Fruit fly (Drosophila melanogaster): ENCODE data around the gene CG31268.

DNA sequence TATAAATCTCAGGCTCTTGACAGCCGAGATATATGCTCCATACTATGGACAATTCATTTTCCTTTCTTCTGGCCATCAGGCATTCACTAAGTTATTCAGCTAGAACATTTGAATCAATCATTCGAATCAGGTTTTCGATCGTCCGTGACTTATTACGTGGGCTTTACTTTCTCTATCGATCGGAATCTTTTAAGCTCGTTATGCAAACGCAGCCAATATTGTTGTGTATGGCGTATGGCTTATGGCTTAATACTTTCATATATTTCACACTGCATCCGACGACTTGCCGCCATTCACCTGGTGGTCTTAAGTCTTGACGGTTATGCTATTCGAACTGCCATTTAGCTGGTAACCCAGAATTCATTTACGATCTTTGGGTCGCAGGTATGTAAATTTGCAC lies 15.4 kb upstream of the CG31268 start:
- TF ChIP-seq CG11762 (GFP tag; optimal IDR thresholded peaks at IDR 0.05; ENCODE audit: insufficient read depth) (no peak), Gug (GFP tag; IDR thresholded peaks at IDR 0.05) (no peak), CG16779 (tag; optimal IDR thresholded peaks at IDR 0.05) (no peak), CG4318 (GFP tag; optimal IDR thresholded peaks at IDR 0.05) (no peak), ss (GFP tag; optimal IDR thresholded peaks at IDR 0.05) (no peak), spab (GFP tag; optimal IDR thresholded peaks at IDR 0.05) (no peak), fd59A (GFP tag; optimal IDR thresholded peaks at IDR 0.05) (no peak), Met (GFP tag; optimal IDR thresholded peaks at IDR 0.05) (no peak), achi (GFP tag; optimal IDR thresholded peaks at IDR 0.05) (no peak), CG6792 (GFP tag; optimal IDR thresholded peaks at IDR 0.05) (no peak), salr (GFP tag; optimal IDR thresholded peaks at IDR 0.05) (no peak), CG6854 (GFP tag; optimal IDR thresholded peaks at IDR 0.05) (no peak), CG3919 (GFP tag; optimal IDR thresholded peaks at IDR 0.05) (no peak)

All from whole organism, prepupa.